Fruit fly (Drosophila melanogaster): ENCODE data around the gene sro.

dm6 chr3R:29834759-29835709 is 40.6 kb downstream of the sro start, which contains the start of gene Atg16:
- no peak for TF ChIP-seq CG8478 (optimal IDR thresholded peaks at IDR 0.05)
- TF ChIP-seq CTCF (optimal IDR thresholded peaks at IDR 0.05), result no peak

Measured in S2 (cell line).